Fruit fly (Drosophila melanogaster) Kc167 (cell line): ENCODE measurements around the gene Neb-cGP.

Experiments used
- Myc ChIP-seq: fragments of >200 bp; optimal IDR thresholded peaks from 2 replicates; lab custom pipeline; 2017; ENCODE audit warnings: missing external identifiers
- psq ChIP-seq: fragments of >200 bp; optimal IDR thresholded peaks from 2 replicates; lab custom pipeline; 2017; ENCODE audit warnings: missing external identifiers

DNA sequence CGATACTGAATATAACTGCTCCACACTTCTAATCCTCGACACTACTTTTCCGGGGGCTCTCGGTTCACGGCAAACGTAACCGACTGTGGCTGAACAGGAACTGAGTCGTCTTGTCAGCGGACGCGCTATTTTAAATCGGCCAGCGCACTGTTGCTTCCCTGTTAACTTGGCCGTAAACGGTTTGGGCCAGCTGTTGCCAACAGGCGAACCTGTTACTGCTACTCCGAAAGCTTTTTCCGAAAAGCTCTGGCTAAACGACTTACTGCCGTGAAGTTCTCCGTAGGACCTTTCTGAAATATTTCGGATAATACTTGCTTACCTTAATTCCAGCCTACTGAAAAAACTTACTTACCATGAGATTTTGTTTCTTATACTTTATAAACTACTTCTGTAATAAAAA, 5.7 kb upstream of the Neb-cGP start, which contains the start of gene CG32683:
- TF ChIP-seq psq (no peak), Myc (lab: Kevin White, UChicago) (no peak)
